Worm (Caenorhabditis elegans) whole organism, midembryonic: ENCODE measurements around the gene C16C8.9.

Experiments used
- T22C8.4 ChIP-seq: fragments of 200-800 bp; sonication (Bioruptor generic); IDR thresholded peaks from 2 replicates; pipeline ENCODE4 v1.3.6; 2022; ENCODE audit warnings: missing genetic modification characterization, missing compliant biosample characterization
- cog-1 ChIP-seq: sonication (generic microtip); optimal IDR thresholded peaks from 2 replicates; lab custom pipeline; 2016; ENCODE audit warnings: missing genetic modification characterization, missing compliant biosample characterization
- flt-1 ChIP-seq: fragments of 200-800 bp; sonication (Bioruptor generic); IDR thresholded peaks from 2 replicates; pipeline ENCODE4 v1.3.6; 2022; ENCODE audit warnings: missing genetic modification characterization, missing compliant biosample characterization
- klf-2 ChIP-seq: fragments of 200-800 bp; sonication (Bioruptor generic); conservative IDR thresholded peaks from 2 replicates; pipeline ENCODE4 v1.3.6; 2022; ENCODE audit warnings: missing genetic modification reagents, missing genetic modification characterization, missing compliant biosample characterization
- med-1 ChIP-seq: sonication (generic microtip); optimal IDR thresholded peaks from 2 replicates; lab custom pipeline; 2017; ENCODE audit warnings: missing genetic modification characterization, mild to moderate bottlenecking, missing compliant biosample characterization, antibody characterized with exemption, missing genetic modification reagents; ENCODE audit not compliant: insufficient read depth
- ref-1 ChIP-seq: fragments of 200-800 bp; sonication (Bioruptor generic); conservative IDR thresholded peaks from 2 replicates; pipeline ENCODE4 v1.3.6; 2022; ENCODE audit warnings: missing genetic modification reagents, missing genetic modification characterization, missing compliant biosample characterization
- tab-1 ChIP-seq: fragments of 200-800 bp; sonication (Bioruptor generic); IDR thresholded peaks from 2 replicates; pipeline ENCODE4 v1.3.6; 2022; ENCODE audit warnings: missing genetic modification characterization, missing compliant biosample characterization
- ztf-29 ChIP-seq: fragments of 200-800 bp; sonication (Bioruptor generic); IDR thresholded peaks from 2 replicates; pipeline ENCODE4 v1.3.6; 2022; ENCODE audit warnings: missing genetic modification reagents, missing genetic modification characterization, missing compliant biosample characterization

DNA sequence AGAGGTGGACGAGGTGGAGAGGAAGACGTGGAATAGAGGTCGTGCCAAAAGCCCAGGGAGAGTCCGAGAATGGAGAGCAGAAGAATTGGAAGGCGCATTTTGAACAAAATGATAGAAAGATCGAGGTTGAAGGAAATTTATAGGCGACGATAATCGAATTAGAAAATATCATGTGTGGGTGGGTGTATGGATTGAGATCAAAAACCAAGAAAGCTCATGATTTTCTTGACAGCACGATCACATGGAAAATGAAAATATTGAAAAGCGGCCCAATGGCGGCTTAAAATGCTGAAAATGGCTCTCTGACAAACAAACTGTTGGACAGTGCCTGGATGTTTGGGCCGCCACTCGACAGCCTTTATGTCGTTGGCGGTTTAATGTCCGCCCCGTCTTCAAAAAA is at the start of gene C16C8.9:
- TF ChIP-seq cog-1 (tag; lab: Kevin White, UChicago), result no peak
- no peak for TF ChIP-seq klf-2 (GFP tag; lab: Robert Waterston, UW)
- TF ChIP-seq flt-1 (GFP tag; lab: Robert Waterston, UW), result no peak
- TF ChIP-seq ztf-29, result no peak
- no peak for TF ChIP-seq ref-1 (GFP tag; lab: Robert Waterston, UW)
- no peak for TF ChIP-seq tab-1 (GFP tag; lab: Robert Waterston, UW)
- TF ChIP-seq med-1 (GFP tag; lab: Kevin White, UChicago), result no peak
- TF ChIP-seq T22C8.4 (GFP tag; lab: Robert Waterston, UW), result no peak
